1 fruit fly cellular context compared by ENCODE assay signal in the genomic region with DNA sequence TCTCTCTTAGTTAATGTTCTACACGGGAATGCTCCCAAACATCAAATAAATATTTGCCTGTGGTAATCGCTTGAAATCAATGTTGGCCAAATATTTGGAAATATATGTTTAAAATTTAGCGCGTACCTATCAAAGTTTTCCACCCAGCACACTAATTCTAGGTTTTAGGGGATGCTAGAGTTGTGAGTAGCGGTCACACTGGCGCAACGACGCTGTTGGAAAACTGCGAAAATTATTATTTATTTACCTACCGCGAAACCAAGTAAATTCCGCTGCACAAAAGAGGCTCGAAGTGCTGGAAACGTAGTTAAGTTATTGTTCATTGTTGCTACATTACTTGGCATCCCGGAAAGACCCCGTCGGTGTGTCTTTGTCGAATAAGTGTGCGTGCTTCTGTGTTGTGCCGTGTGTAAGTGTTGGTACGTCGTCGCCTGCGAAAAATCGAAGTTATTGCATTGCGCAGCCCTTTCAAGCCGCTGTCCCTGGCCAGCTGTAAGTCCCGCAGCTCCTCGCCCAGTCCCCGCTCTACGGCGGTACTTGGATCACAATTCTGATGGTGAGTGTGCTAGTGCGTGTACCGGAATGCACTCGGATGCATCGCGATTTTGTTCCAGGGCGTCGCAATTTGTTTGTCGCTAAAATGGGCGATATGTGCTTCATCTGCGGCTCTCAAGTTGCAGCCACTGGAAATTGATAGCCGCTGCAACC.
TF ChIP-seq lines count a peak whose summit lies in the region.

A gene (plus strand): TSS at position 181 of the 708 bp plus-strand sequence.

TF ChIP-seq in whole organism, embryonic, 481 proteins besides CTCF, POLR2A, EP300 and RAD21 (continued from another document and continues in another):
- TF ChIP-seq grau (tag; optimal IDR thresholded peaks at IDR 0.05; lab: Kevin White, UChicago) (no peak), CG4360 (GFP tag; IDR thresholded peaks at IDR 0.05; lab: Robert Waterston, UW) (no peak), CG6272 (GFP tag; IDR thresholded peaks at IDR 0.05; lab: Robert Waterston, UW) (no peak), Abd-B (GFP tag; optimal IDR thresholded peaks at IDR 0.05; lab: Kevin White, UChicago) (no peak), CG15073 (GFP tag; optimal IDR thresholded peaks at IDR 0.05; lab: Kevin White, UChicago) (no peak), BEAF-32 (GFP tag; optimal IDR thresholded peaks at IDR 0.05; lab: Kevin White, UChicago) (peak; percentile 43), gcm (GFP tag; optimal IDR thresholded peaks at IDR 0.05; lab: Kevin White, UChicago) (no peak), NK7.1 (GFP tag; optimal IDR thresholded peaks at IDR 0.05; lab: Kevin White, UChicago) (no peak), CG15269 (tag; optimal IDR thresholded peaks at IDR 0.05; lab: Kevin White, UChicago) (no peak), CG15696 (tag; optimal IDR thresholded peaks at IDR 0.05; lab: Kevin White, UChicago) (no peak), Gug (GFP tag; IDR thresholded peaks at IDR 0.05; lab: Robert Waterston, UW) (no peak), eyg (GFP tag; optimal IDR thresholded peaks at IDR 0.05; lab: Kevin White, UChicago) (no peak), wek (GFP tag; optimal IDR thresholded peaks at IDR 0.05; lab: Kevin White, UChicago) (no peak), gt (GFP tag; IDR thresholded peaks at IDR 0.05; lab: Robert Waterston, UW) (no peak), jigr1 (GFP tag; IDR thresholded peaks at IDR 0.05; lab: Robert Waterston, UW) (no peak), H2.0 (GFP tag; IDR thresholded peaks at IDR 0.05; lab: Robert Waterston, UW) (no peak), da (GFP tag; optimal IDR thresholded peaks at IDR 0.05; lab: Kevin White, UChicago) (no peak), Oaz (GFP tag; IDR thresholded peaks at IDR 0.05; lab: Robert Waterston, UW) (no peak), Xrp1 (GFP tag; IDR thresholded peaks at IDR 0.05; lab: Robert Waterston, UW) (no peak), nmo (GFP tag; optimal IDR thresholded peaks at IDR 0.05; lab: Kevin White, UChicago) (peak; percentile 56), Vsx1 (GFP tag; optimal IDR thresholded peaks at IDR 0.05; lab: Kevin White, UChicago) (no peak), Rfx (GFP tag; IDR thresholded peaks at IDR 0.05; lab: Robert Waterston, UW) (no peak), crol (GFP tag; IDR thresholded peaks at IDR 0.05; lab: Robert Waterston, UW) (no peak), sc (optimal IDR thresholded peaks at IDR 0.05; lab: Kevin White, UChicago) (no peak), sc (GFP tag; optimal IDR thresholded peaks at IDR 0.05; lab: Kevin White, UChicago) (no peak), CG12391 (tag; optimal IDR thresholded peaks at IDR 0.05; lab: Kevin White, UChicago) (no peak), eve (GFP tag; optimal IDR thresholded peaks at IDR 0.05; lab: Kevin White, UChicago) (no peak), seq (GFP tag; IDR thresholded peaks at IDR 0.05; lab: Robert Waterston, UW) (no peak), stc (GFP tag; IDR thresholded peaks at IDR 0.05; lab: Robert Waterston, UW) (no peak), dysf (GFP tag; IDR thresholded peaks at IDR 0.05; lab: Robert Waterston, UW) (no peak), gsb (GFP tag; IDR thresholded peaks at IDR 0.05; lab: Robert Waterston, UW) (no peak), MBD-R2 (GFP tag; IDR thresholded peaks at IDR 0.05; lab: Robert Waterston, UW) (peak; percentile 82), slp2 (GFP tag; optimal IDR thresholded peaks at IDR 0.05; lab: Kevin White, UChicago) (no peak), Mrtf (GFP tag; IDR thresholded peaks at IDR 0.05; lab: Robert Waterston, UW) (no peak), dan (GFP tag; IDR thresholded peaks at IDR 0.05; lab: Robert Waterston, UW) (no peak), crp (GFP tag; optimal IDR thresholded peaks at IDR 0.05; lab: Kevin White, UChicago) (no peak), tx (GFP tag; optimal IDR thresholded peaks at IDR 0.05; lab: Kevin White, UChicago) (no peak), sug (tag; optimal IDR thresholded peaks at IDR 0.05; lab: Kevin White, UChicago) (no peak), D19A (tag; optimal IDR thresholded peaks at IDR 0.05; lab: Kevin White, UChicago) (no peak), CG7556 (GFP tag; optimal IDR thresholded peaks at IDR 0.05; lab: Kevin White, UChicago) (no peak), CG1832 (GFP tag; optimal IDR thresholded peaks at IDR 0.05; lab: Kevin White, UChicago) (no peak), emc (GFP tag; optimal IDR thresholded peaks at IDR 0.05; lab: Kevin White, UChicago) (no peak), CG14710 (tag; optimal IDR thresholded peaks at IDR 0.05; lab: Kevin White, UChicago) (peak; percentile 62), CG12104 (GFP tag; optimal IDR thresholded peaks at IDR 0.05; lab: Kevin White, UChicago) (no peak), YL-1 (GFP tag; optimal IDR thresholded peaks at IDR 0.05; lab: Kevin White, UChicago) (peak; percentile 76), Side (GFP tag; optimal IDR thresholded peaks at IDR 0.05; lab: Kevin White, UChicago) (no peak), CG12155 (GFP tag; optimal IDR thresholded peaks at IDR 0.05; lab: Kevin White, UChicago) (no peak), Ada2b (GFP tag; IDR thresholded peaks at IDR 0.05; lab: Robert Waterston, UW) (no peak), CG15514 (GFP tag; optimal IDR thresholded peaks at IDR 0.05; lab: Kevin White, UChicago) (peak; percentile 52), CG14965 (GFP tag; optimal IDR thresholded peaks at IDR 0.05; lab: Kevin White, UChicago; ENCODE audit: borderline replicate concordance) (no peak), CG34376 (GFP tag; optimal IDR thresholded peaks at IDR 0.05; lab: Kevin White, UChicago) (no peak), cad (GFP tag; optimal IDR thresholded peaks at IDR 0.05; lab: Kevin White, UChicago) (no peak), ERR (GFP tag; optimal IDR thresholded peaks at IDR 0.05; lab: Kevin White, UChicago) (no peak), CG10366 (GFP tag; IDR thresholded peaks at IDR 0.05; lab: Robert Waterston, UW) (no peak), CG3995 (GFP tag; optimal IDR thresholded peaks at IDR 0.05; lab: Kevin White, UChicago) (peak; percentile 37), sens-2 (GFP tag; IDR thresholded peaks at IDR 0.05; lab: Robert Waterston, UW) (no peak), bsh (GFP tag; optimal IDR thresholded peaks at IDR 0.05; lab: Kevin White, UChicago) (no peak), Usf (GFP tag; optimal IDR thresholded peaks at IDR 0.05; lab: Kevin White, UChicago) (no peak), Adf1 (GFP tag; IDR thresholded peaks at IDR 0.05; lab: Robert Waterston, UW) (no peak; the same call in 1 of the 2 replicates), Xbp1 (GFP tag; optimal IDR thresholded peaks at IDR 0.05; lab: Kevin White, UChicago) (no peak), CG3163 (GFP tag; optimal IDR thresholded peaks at IDR 0.05; lab: Kevin White, UChicago) (no peak), toy (GFP tag; IDR thresholded peaks at IDR 0.05; lab: Robert Waterston, UW) (no peak), sim (GFP tag; IDR thresholded peaks at IDR 0.05; lab: Robert Waterston, UW) (no peak), CG12744 (GFP tag; optimal IDR thresholded peaks at IDR 0.05; lab: Kevin White, UChicago) (no peak), Optix (GFP tag; IDR thresholded peaks at IDR 0.05; lab: Robert Waterston, UW) (no peak), CG15479 (GFP tag; optimal IDR thresholded peaks at IDR 0.05; lab: Kevin White, UChicago) (peak; percentile 42), CG3065 (GFP tag; optimal IDR thresholded peaks at IDR 0.05; lab: Kevin White, UChicago) (no peak), CG4328 (GFP tag; optimal IDR thresholded peaks at IDR 0.05; lab: Kevin White, UChicago) (no peak), HHEX (GFP tag; optimal IDR thresholded peaks at IDR 0.05; lab: Kevin White, UChicago) (no peak), CG17361 (GFP tag; IDR thresholded peaks at IDR 0.05; lab: Robert Waterston, UW) (no peak), E2f1 (GFP tag; IDR thresholded peaks at IDR 0.05; lab: Robert Waterston, UW) (no peak), CG11085 (GFP tag; IDR thresholded peaks at IDR 0.05; lab: Robert Waterston, UW) (no peak), CG31388 (GFP tag; optimal IDR thresholded peaks at IDR 0.05; lab: Kevin White, UChicago) (no peak), phol (tag; optimal IDR thresholded peaks at IDR 0.05; lab: Kevin White, UChicago) (peak; percentile 3), Doc2 (GFP tag; IDR thresholded peaks at IDR 0.05; lab: Robert Waterston, UW) (no peak), CG16815 (GFP tag; optimal IDR thresholded peaks at IDR 0.05; lab: Kevin White, UChicago) (no peak), CG1603 (tag; optimal IDR thresholded peaks at IDR 0.05; lab: Kevin White, UChicago) (peak; percentile 53), Hr39 (optimal IDR thresholded peaks at IDR 0.05; lab: Kevin White, UChicago) (no peak), unc-4 (GFP tag; IDR thresholded peaks at IDR 0.05; lab: Robert Waterston, UW; ENCODE audit: partially characterized antibody) (no peak), HmgZ (tag; optimal IDR thresholded peaks at IDR 0.05; lab: Kevin White, UChicago) (peak; percentile 64), Sry-δ (GFP tag; optimal IDR thresholded peaks at IDR 0.05; lab: Kevin White, UChicago) (peak; percentile 50), hkb (optimal IDR thresholded peaks at IDR 0.05; lab: Kevin White, UChicago) (no peak), hkb (GFP tag; IDR thresholded peaks at IDR 0.05; lab: Robert Waterston, UW) (no peak), cato (GFP tag; optimal IDR thresholded peaks at IDR 0.05; lab: Kevin White, UChicago; ENCODE audit: borderline replicate concordance) (no peak), B-H2 (GFP tag; optimal IDR thresholded peaks at IDR 0.05; lab: Kevin White, UChicago) (no peak), zf30C (GFP tag; optimal IDR thresholded peaks at IDR 0.05; lab: Kevin White, UChicago) (no peak), D (optimal IDR thresholded peaks at IDR 0.05; lab: Kevin White, UChicago) (no peak), D (GFP tag; optimal IDR thresholded peaks at IDR 0.05; lab: Kevin White, UChicago) (no peak), CG10565 (GFP tag; optimal IDR thresholded peaks at IDR 0.05; lab: Kevin White, UChicago) (no peak), CG31224 (GFP tag; IDR thresholded peaks at IDR 0.05; lab: Robert Waterston, UW) (no peak), Myb (GFP tag; optimal IDR thresholded peaks at IDR 0.05; lab: Kevin White, UChicago) (peak; percentile 47), trh (GFP tag; optimal IDR thresholded peaks at IDR 0.05; lab: Kevin White, UChicago) (no peak), CG7963 (GFP tag; IDR thresholded peaks at IDR 0.05; lab: Robert Waterston, UW; ENCODE audit: partially characterized antibody) (peak; percentile 89), CG17829 (tag; optimal IDR thresholded peaks at IDR 0.05; lab: Kevin White, UChicago) (peak; percentile 24), hbn (GFP tag; IDR thresholded peaks at IDR 0.05; lab: Robert Waterston, UW; ENCODE audit: partially characterized antibody) (0 out of 2 replicates have a peak, but pooled peaks have one; percentile 10), CG8359 (GFP tag; optimal IDR thresholded peaks at IDR 0.05; lab: Kevin White, UChicago; ENCODE audit: borderline replicate concordance) (no peak), yki (optimal IDR thresholded peaks at IDR 0.05; lab: Kevin White, UChicago) (no peak), CG9932 (GFP tag; IDR thresholded peaks at IDR 0.05; lab: Robert Waterston, UW) (no peak), CG2875 (GFP tag; optimal IDR thresholded peaks at IDR 0.05; lab: Kevin White, UChicago) (no peak), CG14860 (GFP tag; IDR thresholded peaks at IDR 0.05; lab: Robert Waterston, UW; ENCODE audit: partially characterized antibody) (peak; percentile 71), Fer3 (tag; optimal IDR thresholded peaks at IDR 0.05; lab: Kevin White, UChicago) (no peak), Dp (GFP tag; optimal IDR thresholded peaks at IDR 0.05; lab: Kevin White, UChicago) (peak; percentile 94), CG4707 (GFP tag; optimal IDR thresholded peaks at IDR 0.05; lab: Kevin White, UChicago) (no peak), gce (GFP tag; IDR thresholded peaks at IDR 0.05; lab: Robert Waterston, UW) (no peak), gfzf (GFP tag; optimal IDR thresholded peaks at IDR 0.05; lab: Kevin White, UChicago) (peak; percentile 95), p53 (GFP tag; optimal IDR thresholded peaks at IDR 0.05; lab: Kevin White, UChicago) (no peak), CG1529 (GFP tag; optimal IDR thresholded peaks at IDR 0.05; lab: Kevin White, UChicago) (no peak), CG2116 (GFP tag; optimal IDR thresholded peaks at IDR 0.05; lab: Kevin White, UChicago) (peak; percentile 27), stwl (tag; optimal IDR thresholded peaks at IDR 0.05; lab: Kevin White, UChicago) (peak; percentile 28), lmd (GFP tag; IDR thresholded peaks at IDR 0.05; lab: Robert Waterston, UW) (no peak), gcm2 (GFP tag; optimal IDR thresholded peaks at IDR 0.05; lab: Kevin White, UChicago) (no peak), hb (GFP tag; IDR thresholded peaks at IDR 0.05; lab: Robert Waterston, UW; ENCODE audit: partially characterized antibody) (peak; percentile 61), ttk (GFP tag; IDR thresholded peaks at IDR 0.05; lab: Robert Waterston, UW) (no peak), ro (GFP tag; IDR thresholded peaks at IDR 0.05; lab: Robert Waterston, UW) (no peak), slou (GFP tag; optimal IDR thresholded peaks at IDR 0.05; lab: Kevin White, UChicago) (no peak), CG10274 (GFP tag; optimal IDR thresholded peaks at IDR 0.05; lab: Kevin White, UChicago) (no peak), CG14050 (GFP tag; IDR thresholded peaks at IDR 0.05; lab: Robert Waterston, UW) (no peak), HLHmδ (GFP tag; optimal IDR thresholded peaks at IDR 0.05; lab: Kevin White, UChicago) (no peak), ATbp (GFP tag; optimal IDR thresholded peaks at IDR 0.05; lab: Kevin White, UChicago) (no peak), Ets65A (GFP tag; lab: Kevin White, UChicago) (no peak), Sox102F (GFP tag; optimal IDR thresholded peaks at IDR 0.05; lab: Kevin White, UChicago) (no peak), slbo (GFP tag; IDR thresholded peaks at IDR 0.05; lab: Robert Waterston, UW) (no peak), CG9797 (GFP tag; optimal IDR thresholded peaks at IDR 0.05; lab: Kevin White, UChicago) (peak; percentile 87), CG5245 (GFP tag; optimal IDR thresholded peaks at IDR 0.05; lab: Kevin White, UChicago) (no peak), CG9609 (GFP tag; optimal IDR thresholded peaks at IDR 0.05; lab: Kevin White, UChicago) (no peak), Spps (tag; optimal IDR thresholded peaks at IDR 0.05; lab: Kevin White, UChicago) (no peak), sr (GFP tag; IDR thresholded peaks at IDR 0.05; lab: Robert Waterston, UW) (no peak), exex (tag; optimal IDR thresholded peaks at IDR 0.05; lab: Kevin White, UChicago) (no peak), bbx (GFP tag; IDR thresholded peaks at IDR 0.05; lab: Robert Waterston, UW; ENCODE audit: partially characterized antibody) (peak; percentile 89), Dref (GFP tag; IDR thresholded peaks at IDR 0.05; lab: Robert Waterston, UW) (peak; percentile 32; the same call in 1 of the 2 replicates)
